Fruit fly (Drosophila melanogaster) whole organism, embryonic: ENCODE measurements around the gene CG13248.
A peak's percentile ranks its signal among the peaks of the same experiment; 100 is the strongest.

Experiments used
- Bdp1 ChIP-seq: fragments of 200-800 bp; sonication (Bioruptor generic); optimal IDR thresholded peaks from 3 replicates; lab custom pipeline; 2016; ENCODE audit warnings: missing biosample characterization, missing genetic modification characterization
- Blimp-1 ChIP-seq: fragments of 200-800 bp; sonication (Bioruptor generic); optimal IDR thresholded peaks from 3 replicates; lab custom pipeline; 2018; ENCODE audit warnings: missing biosample characterization, missing genetic modification characterization, mild to moderate bottlenecking, moderate library complexity, missing genetic modification reagents
- BtbVII ChIP-seq: fragments of 200-800 bp; sonication (Bioruptor generic); optimal IDR thresholded peaks from 3 replicates; lab custom pipeline; 2017; ENCODE audit warnings: missing biosample characterization, mild to moderate bottlenecking, missing genetic modification characterization
- CG11504 ChIP-seq: fragments of 200-800 bp; sonication (Bioruptor generic); optimal IDR thresholded peaks from 3 replicates; lab custom pipeline; 2019; ENCODE audit warnings: missing biosample characterization, mild to moderate bottlenecking, missing genetic modification characterization, moderate library complexity
- CG12071 ChIP-seq: fragments of 200-800 bp; sonication (Bioruptor generic); optimal IDR thresholded peaks from 3 replicates; lab custom pipeline; 2018; ENCODE audit warnings: missing biosample characterization, mild to moderate bottlenecking, missing genetic modification characterization
- CG12744 ChIP-seq: fragments of 200-800 bp; sonication (Bioruptor generic); optimal IDR thresholded peaks from 2 replicates; lab custom pipeline; 2016; ENCODE audit warnings: missing biosample characterization, missing genetic modification characterization
- CG12942 ChIP-seq: fragments of 200-800 bp; sonication (Bioruptor generic); optimal IDR thresholded peaks from 3 replicates; lab custom pipeline; 2016; ENCODE audit warnings: missing biosample characterization, missing genetic modification characterization
- CG13424 ChIP-seq: fragments of 200-800 bp; sonication (Bioruptor generic); optimal IDR thresholded peaks from 2 replicates; lab custom pipeline; 2019; ENCODE audit warnings: missing biosample characterization, mild to moderate bottlenecking, missing genetic modification characterization, moderate library complexity
- CG14014 ChIP-seq: fragments of 200-800 bp; sonication (Bioruptor generic); IDR thresholded peaks from 2 replicates; pipeline ENCODE4 v1.3.6; 2022; ENCODE audit warnings: missing biosample characterization, missing genetic modification characterization
- CG14441 ChIP-seq: fragments of 200-800 bp; sonication (Bioruptor generic); IDR thresholded peaks from 2 replicates; pipeline ENCODE4 v1.3.6; 2022; ENCODE audit warnings: missing biosample characterization, missing genetic modification characterization
- CG16779 ChIP-seq: fragments of 200-800 bp; sonication (Bioruptor generic); IDR thresholded peaks from 2 replicates; pipeline ENCODE4 v1.3.6; 2022; ENCODE audit warnings: missing biosample characterization, missing genetic modification characterization
- CG16815 ChIP-seq: fragments of 200-800 bp; sonication (Bioruptor generic); optimal IDR thresholded peaks from 3 replicates; lab custom pipeline; 2017; ENCODE audit warnings: missing biosample characterization, mild to moderate bottlenecking, missing genetic modification characterization
- CG18764 ChIP-seq: fragments of 200-800 bp; sonication (Bioruptor generic); optimal IDR thresholded peaks from 3 replicates; lab custom pipeline; 2016; ENCODE audit warnings: missing biosample characterization, missing genetic modification characterization
- CG2199 ChIP-seq: fragments of 200-800 bp; sonication (Bioruptor generic); IDR thresholded peaks from 3 replicates; pipeline ENCODE4 v1.3.6; 2022; ENCODE audit warnings: missing biosample characterization, missing genetic modification characterization
- CG30403 ChIP-seq: fragments of 200-800 bp; sonication (Bioruptor generic); optimal IDR thresholded peaks from 3 replicates; lab custom pipeline; 2016; ENCODE audit warnings: missing biosample characterization, missing genetic modification characterization
- CG31388 ChIP-seq: fragments of 200-800 bp; sonication (Bioruptor generic); optimal IDR thresholded peaks from 2 replicates; lab custom pipeline; 2016; ENCODE audit warnings: missing biosample characterization, missing genetic modification characterization
- CG4424 ChIP-seq: fragments of 200-800 bp; sonication (Bioruptor generic); optimal IDR thresholded peaks from 3 replicates; lab custom pipeline; 2016; ENCODE audit warnings: missing biosample characterization, missing genetic modification characterization
- CG4617 ChIP-seq: fragments of 200-800 bp; sonication (Bioruptor generic); optimal IDR thresholded peaks from 3 replicates; lab custom pipeline; 2016; ENCODE audit warnings: missing biosample characterization, missing genetic modification characterization, borderline replicate concordance
- CG6683 ChIP-seq: fragments of 200-800 bp; sonication (Bioruptor generic); optimal IDR thresholded peaks from 2 replicates; lab custom pipeline; 2017; ENCODE audit warnings: missing biosample characterization, mild to moderate bottlenecking, missing genetic modification characterization, missing genetic modification reagents
- CG6854 ChIP-seq: fragments of 200-800 bp; sonication (Bioruptor generic); optimal IDR thresholded peaks from 3 replicates; lab custom pipeline; 2017; ENCODE audit warnings: missing biosample characterization, mild to moderate bottlenecking, missing genetic modification characterization
- CG7963 ChIP-seq: fragments of 200-800 bp; sonication (Bioruptor generic); IDR thresholded peaks from 3 replicates; pipeline ENCODE4 v1.3.6; 2022; ENCODE audit warnings: missing biosample characterization, missing genetic modification characterization; ENCODE audit not compliant: partially characterized antibody
- CG9609 ChIP-seq: fragments of 200-800 bp; sonication (Bioruptor generic); optimal IDR thresholded peaks from 3 replicates; lab custom pipeline; 2016; ENCODE audit warnings: missing biosample characterization, missing genetic modification characterization
- CG9876 ChIP-seq: fragments of 200-800 bp; sonication (Bioruptor generic); optimal IDR thresholded peaks from 2 replicates; lab custom pipeline; 2016; ENCODE audit warnings: missing biosample characterization, missing genetic modification characterization
- Dad ChIP-seq: fragments of 200-800 bp; sonication (Bioruptor generic); optimal IDR thresholded peaks from 3 replicates; lab custom pipeline; 2016; ENCODE audit warnings: missing biosample characterization, missing genetic modification characterization
- Dek ChIP-seq: fragments of 200-800 bp; sonication (Bioruptor generic); optimal IDR thresholded peaks from 3 replicates; lab custom pipeline; 2019; ENCODE audit warnings: missing biosample characterization, mild to moderate bottlenecking, missing genetic modification characterization, moderate library complexity
- Ets97D ChIP-seq: fragments of 200-800 bp; sonication (Bioruptor generic); optimal IDR thresholded peaks from 3 replicates; lab custom pipeline; 2016; ENCODE audit warnings: missing biosample characterization, missing genetic modification characterization
- HLH4C ChIP-seq: fragments of 200-800 bp; sonication (Bioruptor generic); IDR thresholded peaks from 3 replicates; pipeline ENCODE4 v1.3.6; 2022; ENCODE audit warnings: missing biosample characterization, missing genetic modification characterization; ENCODE audit not compliant: partially characterized antibody
- HLH54F ChIP-seq: fragments of 200-800 bp; sonication (Bioruptor generic); optimal IDR thresholded peaks from 3 replicates; lab custom pipeline; 2016; ENCODE audit warnings: missing biosample characterization, missing genetic modification characterization
- Max ChIP-seq: fragments of 200-800 bp; sonication (Bioruptor generic); optimal IDR thresholded peaks from 2 replicates; lab custom pipeline; 2016; ENCODE audit warnings: missing biosample characterization, mild to moderate bottlenecking, missing genetic modification characterization
- Ptx1 ChIP-seq: fragments of 200-800 bp; sonication (Bioruptor generic); IDR thresholded peaks from 2 replicates; pipeline ENCODE4 v1.3.6; 2022; ENCODE audit warnings: missing biosample characterization, missing genetic modification characterization
- ato ChIP-seq: fragments of 200-800 bp; sonication (Bioruptor generic); IDR thresholded peaks from 2 replicates; pipeline ENCODE4 v1.3.6; 2022; ENCODE audit warnings: missing biosample characterization, missing genetic modification characterization; ENCODE audit not compliant: partially characterized antibody
- bcd ChIP-seq: fragments of 200-800 bp; sonication (Bioruptor generic); optimal IDR thresholded peaks from 2 replicates; lab custom pipeline; 2017; ENCODE audit warnings: missing biosample characterization, mild to moderate bottlenecking, missing genetic modification characterization
- crp ChIP-seq, 2 experiments: fragments of 200-800 bp; sonication (Bioruptor generic); optimal IDR thresholded peaks; 2 replicates in 1 of 2; 3 replicates in 1 of 2; lab custom pipeline; 2017; ENCODE audit warnings: missing biosample characterization in 2 of 2, missing genetic modification characterization in 2 of 2, mild to moderate bottlenecking in 1 of 2, moderate library complexity in 1 of 2
- cwo ChIP-seq: fragments of 200-800 bp; sonication (Bioruptor generic); optimal IDR thresholded peaks from 3 replicates; lab custom pipeline; 2017; ENCODE audit warnings: missing biosample characterization, missing genetic modification characterization, mild to moderate bottlenecking, moderate library complexity, missing genetic modification reagents
- ems ChIP-seq: fragments of 200-800 bp; sonication (Bioruptor generic); optimal IDR thresholded peaks from 3 replicates; lab custom pipeline; 2016; ENCODE audit warnings: missing biosample characterization, missing genetic modification characterization
- fd96Cb ChIP-seq: fragments of 200-800 bp; sonication (Bioruptor generic); optimal IDR thresholded peaks from 2 replicates; lab custom pipeline; 2018; ENCODE audit warnings: missing biosample characterization, mild to moderate bottlenecking, missing genetic modification characterization, moderate library complexity
- fru ChIP-seq: fragments of >200 bp; optimal IDR thresholded peaks from 2 replicates; lab custom pipeline; 2017
- gem ChIP-seq: fragments of 200-800 bp; sonication (Bioruptor generic); optimal IDR thresholded peaks from 2 replicates; lab custom pipeline; 2019; ENCODE audit warnings: missing biosample characterization, mild to moderate bottlenecking, missing genetic modification characterization, moderate library complexity
- hbn ChIP-seq: fragments of 200-800 bp; sonication (Bioruptor generic); IDR thresholded peaks from 2 replicates; pipeline ENCODE4 v1.3.6; 2022; ENCODE audit warnings: missing biosample characterization, missing genetic modification characterization; ENCODE audit not compliant: partially characterized antibody
- hkb ChIP-seq, 2 experiments: fragments of 200-800 bp in 1 of 2; fragments of >200 bp in 1 of 2; sonication (Bioruptor generic) in 1 of 2; IDR thresholded peaks in 1 of 2; optimal IDR thresholded peaks in 1 of 2; 2 replicates each; pipeline versions ENCODE4 v1.3.6 to Lab custom; 2017 to 2022; ENCODE audit warnings: missing biosample characterization in 1 of 2, missing genetic modification characterization in 1 of 2
- nerfin-2 ChIP-seq: fragments of 200-800 bp; sonication (Bioruptor generic); IDR thresholded peaks from 2 replicates; pipeline ENCODE4 v1.3.6; 2022; ENCODE audit warnings: missing biosample characterization, missing genetic modification characterization; ENCODE audit not compliant: partially characterized antibody
- onecut ChIP-seq: fragments of 200-800 bp; sonication (Bioruptor generic); IDR thresholded peaks from 2 replicates; pipeline ENCODE4 v1.3.6; 2022; ENCODE audit warnings: missing biosample characterization, missing genetic modification characterization
- pan ChIP-seq, 4 experiments: fragments of >200 bp in 3 of 4; fragments of 200-800 bp in 1 of 4; sonication (Bioruptor generic) in 1 of 4; optimal IDR thresholded peaks in 3 of 4; IDR thresholded peaks in 1 of 4; 2 replicates each; pipeline versions ENCODE4 v1.3.6 to Lab custom; 2017 to 2022; ENCODE audit warnings: missing biosample characterization in 2 of 4, missing genetic modification characterization in 2 of 4, mixed read lengths in 1 of 4
- pnt ChIP-seq: fragments of 200-800 bp; sonication (Bioruptor generic); optimal IDR thresholded peaks from 3 replicates; lab custom pipeline; 2016; ENCODE audit warnings: missing biosample characterization, missing genetic modification characterization
- pros ChIP-seq: fragments of 200-800 bp; sonication (Bioruptor generic); optimal IDR thresholded peaks from 3 replicates; lab custom pipeline; 2019; ENCODE audit warnings: missing biosample characterization, mild to moderate bottlenecking, missing genetic modification characterization, moderate library complexity
- row ChIP-seq: fragments of 200-800 bp; sonication (Bioruptor generic); IDR thresholded peaks from 3 replicates; pipeline ENCODE4 v1.3.6; 2022; ENCODE audit warnings: missing biosample characterization, missing genetic modification characterization
- sob ChIP-seq: fragments of 200-800 bp; sonication (Bioruptor generic); IDR thresholded peaks from 2 replicates; pipeline ENCODE4 v1.3.6; 2022; ENCODE audit warnings: missing biosample characterization, missing genetic modification characterization
- unpg ChIP-seq: fragments of 200-800 bp; sonication (Bioruptor generic); optimal IDR thresholded peaks from 3 replicates; lab custom pipeline; 2018; ENCODE audit warnings: missing biosample characterization, mild to moderate bottlenecking, missing genetic modification characterization, moderate library complexity
- vvl ChIP-seq: fragments of 200-800 bp; sonication (Bioruptor generic); IDR thresholded peaks from 2 replicates; pipeline ENCODE4 v1.3.6; 2022; ENCODE audit warnings: missing biosample characterization, missing genetic modification characterization

CG13248 gene

DNA sequence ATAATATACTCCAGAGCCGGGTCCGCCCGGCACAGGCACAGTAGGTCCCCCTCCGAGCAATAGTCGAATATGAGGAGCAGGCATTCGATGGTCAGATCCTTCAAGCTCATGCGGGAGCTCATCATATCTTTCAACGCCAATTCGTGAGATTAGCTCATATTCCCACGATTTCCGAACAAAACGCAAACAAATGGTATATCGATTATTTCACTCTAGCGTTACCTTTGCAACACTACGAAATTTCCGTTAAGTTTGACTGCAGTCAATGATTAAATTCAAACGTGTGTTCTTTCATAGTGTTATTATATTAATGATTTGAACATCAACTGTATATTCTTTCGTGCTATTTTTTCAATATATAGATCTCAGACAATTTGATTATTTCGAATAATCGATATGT lies 17.0 kb downstream of the CG13248 start, which contains the start of gene CG33969 (continued):
- no peak for TF ChIP-seq Bdp1 (GFP tag; lab: Kevin White, UChicago)
- no peak for TF ChIP-seq CG13424 (tag; lab: Kevin White, UChicago)
- peak; percentile 32; the same call in 1 of the 2 replicates for TF ChIP-seq hbn (GFP tag; lab: Robert Waterston, UW)
- TF ChIP-seq HLH4C (GFP tag; lab: Robert Waterston, UW): peak; percentile 14; the same call in 1 of the 3 replicates
- TF ChIP-seq sob: no peak
- TF ChIP-seq pros (GFP tag; lab: Kevin White, UChicago): no peak
- TF ChIP-seq CG14014 (GFP tag; lab: Robert Waterston, UW): no peak
- TF ChIP-seq CG6683: no peak
- no peak for TF ChIP-seq CG16815
- TF ChIP-seq fru (lab: Kevin White, UChicago): no peak
- no peak for TF ChIP-seq CG18764 (GFP tag; lab: Kevin White, UChicago)
- peak; percentile 37 for TF ChIP-seq Ets97D (GFP tag; lab: Kevin White, UChicago)
- no peak for TF ChIP-seq CG9876 (GFP tag; lab: Kevin White, UChicago)
- TF ChIP-seq CG4617: no peak
- TF ChIP-seq nerfin-2 (GFP tag; lab: Robert Waterston, UW): no peak
- TF ChIP-seq CG6854 (GFP tag; lab: Kevin White, UChicago): no peak
- no peak for TF ChIP-seq CG16779 (GFP tag; lab: Robert Waterston, UW)
- TF ChIP-seq crp (GFP tag; optimal IDR thresholded peaks at IDR 0.05; lab: Kevin White, UChicago): peak in 1 of 2 experiments; percentile 35
- TF ChIP-seq CG11504 (tag; lab: Kevin White, UChicago): peak; percentile 29
- TF ChIP-seq CG12744 (GFP tag; lab: Kevin White, UChicago): no peak
- TF ChIP-seq ato: 0 out of 2 replicates have a peak, but pooled peaks have one; percentile 26
- 0 out of 3 replicates have a peak, but pooled peaks have one; percentile 11 for TF ChIP-seq CG2199 (GFP tag; lab: Robert Waterston, UW)
- no peak for TF ChIP-seq Blimp-1 (GFP tag; lab: Kevin White, UChicago)

DNA sequence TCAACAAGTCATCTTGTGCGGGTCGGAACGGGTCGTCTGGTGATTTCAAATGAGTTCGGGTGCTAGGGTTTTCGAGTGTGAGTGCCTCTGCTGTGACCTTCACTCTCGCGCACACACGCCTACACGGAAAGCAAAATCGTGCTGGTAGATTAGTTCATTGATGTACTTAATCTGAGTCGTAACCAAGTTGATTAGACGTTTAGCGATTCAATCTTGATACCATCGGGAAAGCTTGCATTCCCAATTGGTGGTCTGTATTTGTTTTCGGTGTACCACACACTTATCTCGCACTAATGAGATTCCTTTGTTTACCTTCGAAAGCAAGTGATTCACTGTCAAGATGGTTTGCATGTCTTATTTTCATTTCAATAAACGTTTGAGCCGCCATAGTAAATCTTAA lies 21.4 kb downstream of the CG13248 start:
- no peak for TF ChIP-seq hkb (optimal IDR thresholded peaks at IDR 0.05; lab: Kevin White, UChicago)
- TF ChIP-seq hkb (GFP tag; IDR thresholded peaks at IDR 0.05; lab: Robert Waterston, UW): 0 out of 2 replicates have a peak, but pooled peaks have one; percentile 29
- TF ChIP-seq onecut (GFP tag; lab: Robert Waterston, UW): no peak
- TF ChIP-seq bcd (GFP tag; lab: Kevin White, UChicago): peak; percentile 10
- no peak for TF ChIP-seq pan (optimal IDR thresholded peaks at IDR 0.05; lab: Kevin White, UChicago)
- peak in 1 of 2 experiments; percentile 56 for TF ChIP-seq pan (GFP tag; optimal IDR thresholded peaks at IDR 0.05 in 1 of 2, IDR thresholded peaks at IDR 0.05 in 1 of 2)
- peak; percentile 24 for TF ChIP-seq Max
- TF ChIP-seq row (GFP tag; lab: Robert Waterston, UW): peak; percentile 63
- TF ChIP-seq cwo (GFP tag; lab: Kevin White, UChicago): peak; percentile 89
- TF ChIP-seq vvl (GFP tag; lab: Robert Waterston, UW): peak; percentile 69
- TF ChIP-seq gem (tag; lab: Kevin White, UChicago): peak; percentile 61
- TF ChIP-seq BtbVII (GFP tag; lab: Kevin White, UChicago): peak; percentile 37
- TF ChIP-seq CG12071: peak; percentile 18
- TF ChIP-seq pnt (GFP tag; lab: Kevin White, UChicago): peak; percentile 11
- TF ChIP-seq Ptx1: peak; percentile 57
- TF ChIP-seq CG30403 (GFP tag; lab: Kevin White, UChicago): peak; percentile 31
- peak; percentile 43 for TF ChIP-seq HLH54F
- TF ChIP-seq Dad (GFP tag; lab: Kevin White, UChicago): no peak
- TF ChIP-seq Dek (tag; lab: Kevin White, UChicago): peak; percentile 45
- no peak for TF ChIP-seq CG7963 (GFP tag; lab: Robert Waterston, UW)
- TF ChIP-seq CG4424 (GFP tag; lab: Kevin White, UChicago): no peak
- TF ChIP-seq CG9609 (GFP tag; lab: Kevin White, UChicago): peak; percentile 36
- TF ChIP-seq ems (GFP tag; lab: Kevin White, UChicago): peak; percentile 46
- peak; percentile 48 for TF ChIP-seq unpg (GFP tag; lab: Kevin White, UChicago)
- no peak for TF ChIP-seq CG31388
- peak; percentile 60; the same call in 1 of the 2 replicates for TF ChIP-seq CG14441
- no peak for TF ChIP-seq fd96Cb (tag; lab: Kevin White, UChicago)
- TF ChIP-seq CG12942 (GFP tag; lab: Kevin White, UChicago): no peak
